Fruit fly (Drosophila melanogaster) S2 (cell line): Measurements from ENCODE around the gene CG13784.

Experiments used
- CG8478 ChIP-seq: fragments of >200 bp; optimal IDR thresholded peaks from 2 replicates; lab custom pipeline; 2018
- CTCF ChIP-seq, 2 experiments: fragments of >200 bp; optimal IDR thresholded peaks; 2 replicates each; lab custom pipeline; 2018

The CG13784 gene

DNA sequence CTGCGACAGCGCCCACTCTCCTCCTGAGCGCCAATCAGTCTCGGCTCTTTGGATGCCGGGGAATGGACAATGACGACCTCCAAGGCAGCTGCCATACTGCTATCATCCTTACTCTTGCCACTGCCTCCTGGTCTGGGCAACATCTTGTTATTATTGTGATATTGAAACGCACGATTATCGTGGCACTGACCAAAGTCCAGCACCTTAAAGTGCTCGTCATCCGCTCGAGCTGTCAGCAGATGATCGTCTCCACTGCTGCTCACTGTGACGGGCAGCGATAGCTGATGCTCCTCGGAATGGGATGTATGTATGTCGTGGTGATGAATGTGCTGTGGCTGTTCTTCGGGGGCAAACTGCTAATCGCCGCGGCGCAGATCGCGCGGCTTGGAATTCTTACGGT, 12.2 kb downstream of the CG13784 start:
- TF ChIP-seq CTCF (optimal IDR thresholded peaks at IDR 0.05; lab: Kevin White, UChicago): no peak
- no peak for TF ChIP-seq CG8478 (lab: Kevin White, UChicago)

DNA sequence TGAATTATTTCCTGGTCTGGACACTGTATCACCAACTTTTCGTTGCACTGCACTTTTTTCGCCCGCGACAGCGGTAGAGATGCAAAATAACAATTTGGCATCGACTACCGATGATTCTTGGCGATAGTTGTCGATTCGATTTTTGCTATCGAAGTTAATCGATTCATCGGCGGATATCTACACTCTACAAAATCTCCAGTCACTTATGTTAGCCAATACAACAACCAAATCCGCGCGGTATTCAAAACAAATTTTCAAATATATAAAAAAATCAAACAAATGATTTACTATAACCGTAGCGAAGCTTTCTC, 15.7 kb downstream of the CG13784 start, which contains the start of gene CG4502:
CG4502 (minus strand) TSS at position 93 of the 311 bp plus-strand sequence.
- TF ChIP-seq CTCF (optimal IDR thresholded peaks at IDR 0.05; lab: Kevin White, UChicago) (peak; percentile 11 to 47), CG8478 (lab: Kevin White, UChicago) (no peak)

DNA sequence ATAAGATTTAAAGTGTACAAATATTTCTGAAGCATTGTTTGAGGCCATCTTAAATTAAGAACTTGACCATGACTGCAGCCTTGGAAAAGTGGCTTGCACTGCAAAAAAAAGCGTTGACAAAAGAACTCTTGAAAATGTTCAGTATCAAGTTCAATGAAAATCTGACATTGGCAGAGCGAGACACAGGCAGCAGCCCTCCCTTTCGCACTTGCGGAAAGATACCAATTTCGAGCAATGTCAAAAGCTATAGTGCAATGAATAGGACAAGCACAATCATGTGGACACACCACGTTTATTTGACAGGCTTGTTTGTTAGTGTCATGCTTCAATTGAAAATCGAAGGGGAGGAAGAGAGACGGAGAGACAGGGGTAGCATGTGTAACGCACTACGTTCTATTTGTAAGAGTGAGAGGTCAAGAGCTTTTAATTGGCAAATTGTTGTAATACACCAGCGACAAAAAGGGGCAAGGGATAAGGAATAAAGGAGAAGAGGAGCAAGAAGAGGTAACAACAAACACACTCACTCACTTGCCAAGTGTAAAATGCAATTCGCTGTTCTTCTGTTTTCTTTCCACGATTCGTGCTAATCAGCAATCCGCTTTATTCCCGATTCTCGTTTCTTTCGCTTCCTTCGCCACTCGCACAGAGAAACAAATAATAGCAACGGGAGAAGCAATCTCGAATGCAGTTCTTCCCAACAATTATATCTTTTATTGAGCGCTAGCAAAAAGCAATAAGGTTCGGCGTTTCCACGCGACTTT, 16.2 kb downstream of the CG13784 start:
- TF ChIP-seq CTCF (optimal IDR thresholded peaks at IDR 0.05; lab: Kevin White, UChicago) (no peak), CG8478 (lab: Kevin White, UChicago) (no peak)

DNA sequence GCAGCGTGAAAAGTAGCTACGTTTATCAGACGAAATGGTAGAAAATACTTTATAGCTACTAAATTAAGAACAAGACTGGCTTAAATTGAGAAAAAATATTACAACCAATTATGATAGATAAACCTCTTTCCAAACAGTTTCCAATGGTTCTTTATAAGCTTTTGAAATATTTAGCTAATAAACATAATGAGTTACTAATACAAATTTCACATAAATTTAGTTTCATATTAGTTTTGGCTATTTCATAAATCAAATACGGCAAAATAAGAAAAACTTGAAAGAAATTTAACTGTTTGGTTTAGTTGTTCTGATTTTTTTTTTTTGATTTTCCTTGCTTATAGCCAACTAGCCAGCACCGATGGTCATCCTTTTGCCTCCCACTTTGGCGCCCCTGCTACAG, 19.7 kb downstream of the CG13784 start:
- TF ChIP-seq CG8478 (lab: Kevin White, UChicago): no peak
- TF ChIP-seq CTCF (optimal IDR thresholded peaks at IDR 0.05; lab: Kevin White, UChicago): no peak

DNA sequence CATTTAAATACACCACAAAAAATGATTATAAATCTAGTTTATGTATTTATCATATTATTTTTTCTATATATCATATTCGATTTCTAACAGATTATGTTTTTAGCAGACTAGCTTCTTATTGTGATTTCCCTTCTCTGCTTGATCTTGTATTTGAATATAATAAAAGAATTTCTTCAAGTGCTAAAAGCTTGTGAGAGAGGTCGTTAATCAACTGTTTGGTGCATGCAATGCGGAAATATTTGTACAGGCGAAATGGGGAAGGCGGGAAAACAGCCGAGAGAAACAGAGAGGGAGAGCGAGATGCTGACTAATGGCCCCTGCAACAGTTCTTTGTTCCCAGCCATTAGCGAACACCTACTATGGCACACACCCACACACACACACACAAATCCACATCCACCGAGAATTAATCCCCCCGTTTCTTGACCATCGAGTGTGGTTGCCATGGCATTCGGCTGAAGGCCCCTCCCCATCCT, 20.2 kb downstream of the CG13784 start:
- TF ChIP-seq CG8478 (lab: Kevin White, UChicago) (no peak), CTCF (optimal IDR thresholded peaks at IDR 0.05; lab: Kevin White, UChicago) (no peak)

DNA sequence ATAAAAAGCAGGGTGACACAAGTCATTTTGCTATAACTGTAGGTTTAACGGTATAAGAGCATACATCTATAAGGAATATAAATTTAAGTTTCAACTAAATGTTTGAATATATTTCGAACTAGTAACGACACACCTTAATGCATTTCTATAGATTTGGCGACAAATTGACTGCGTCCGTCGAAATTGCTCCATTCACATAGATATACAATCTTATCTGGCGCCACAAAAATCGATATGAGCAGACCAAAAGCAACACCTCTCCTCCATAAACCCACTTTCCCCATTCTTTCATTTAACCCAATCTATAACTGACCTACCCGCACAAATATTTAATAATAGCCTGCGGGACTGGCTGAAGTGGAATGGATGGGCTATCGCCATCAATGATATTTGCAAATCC, 21.2 kb downstream of the CG13784 start:
- TF ChIP-seq CTCF (optimal IDR thresholded peaks at IDR 0.05; lab: Kevin White, UChicago): no peak
- TF ChIP-seq CG8478 (lab: Kevin White, UChicago): no peak

DNA sequence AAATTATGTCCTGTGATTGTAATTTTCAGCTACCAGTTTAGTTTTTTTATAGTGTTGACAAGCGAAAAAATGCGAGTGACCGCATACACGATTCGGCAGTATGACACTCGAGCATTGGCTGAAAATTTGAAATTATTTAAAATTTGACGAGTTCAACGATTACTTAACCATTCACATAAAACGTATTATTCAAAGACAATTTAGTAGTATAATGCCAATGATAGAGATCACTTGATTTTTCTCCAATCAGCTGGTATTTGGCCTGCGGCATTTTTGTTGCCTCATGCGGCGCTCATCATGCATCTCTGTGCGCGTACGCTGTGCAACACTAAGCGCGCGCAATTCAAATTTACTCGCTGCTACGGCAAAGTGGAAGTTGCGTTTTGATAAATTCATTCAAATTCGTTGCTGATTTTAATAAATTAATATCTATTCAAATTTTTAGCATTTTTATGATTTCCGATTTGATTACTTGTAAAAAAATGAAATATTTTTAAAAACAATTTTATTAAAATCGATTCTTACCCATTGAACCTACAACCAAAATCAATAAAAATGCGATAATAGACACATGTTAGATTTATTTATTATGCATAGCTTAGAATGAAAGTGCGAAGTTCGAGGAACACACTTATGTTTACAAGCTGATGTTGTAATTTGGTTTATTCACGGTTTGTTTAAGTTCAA, 25.3 kb downstream of the CG13784 start, which contains the start of gene CG4497:
CG4497 (minus strand) TSS at position 238 of the 687 bp plus-strand sequence.
- TF ChIP-seq CTCF (optimal IDR thresholded peaks at IDR 0.05; lab: Kevin White, UChicago) (peak in 1 of 2 experiments; percentile 5), CG8478 (lab: Kevin White, UChicago) (no peak)

DNA sequence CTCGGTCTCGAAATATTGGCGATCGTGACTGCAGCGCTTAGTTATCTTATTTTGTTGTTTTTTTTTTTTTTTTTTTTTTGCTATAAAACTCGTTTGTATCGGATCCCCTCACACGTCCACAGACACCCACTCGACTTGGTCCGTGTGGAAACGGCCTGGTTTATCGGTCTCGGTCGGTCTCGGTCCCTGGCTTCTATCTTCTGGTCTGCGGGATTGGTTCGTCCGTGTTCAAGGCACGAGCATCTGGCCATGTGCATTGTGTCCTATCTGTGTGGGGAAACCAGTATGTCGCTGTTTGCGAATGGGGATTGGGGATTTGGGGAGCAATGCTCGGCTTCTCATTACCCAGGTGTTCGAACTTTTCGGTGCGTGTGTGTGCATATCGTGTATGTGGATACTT, 30.2 kb downstream of the CG13784 start, which contains the start of gene CG4496:
CG4496 (minus strand) TSS at position 337 of the 400 bp plus-strand sequence.
- no peak for TF ChIP-seq CTCF (optimal IDR thresholded peaks at IDR 0.05; lab: Kevin White, UChicago)
- no peak for TF ChIP-seq CG8478 (lab: Kevin White, UChicago)

DNA sequence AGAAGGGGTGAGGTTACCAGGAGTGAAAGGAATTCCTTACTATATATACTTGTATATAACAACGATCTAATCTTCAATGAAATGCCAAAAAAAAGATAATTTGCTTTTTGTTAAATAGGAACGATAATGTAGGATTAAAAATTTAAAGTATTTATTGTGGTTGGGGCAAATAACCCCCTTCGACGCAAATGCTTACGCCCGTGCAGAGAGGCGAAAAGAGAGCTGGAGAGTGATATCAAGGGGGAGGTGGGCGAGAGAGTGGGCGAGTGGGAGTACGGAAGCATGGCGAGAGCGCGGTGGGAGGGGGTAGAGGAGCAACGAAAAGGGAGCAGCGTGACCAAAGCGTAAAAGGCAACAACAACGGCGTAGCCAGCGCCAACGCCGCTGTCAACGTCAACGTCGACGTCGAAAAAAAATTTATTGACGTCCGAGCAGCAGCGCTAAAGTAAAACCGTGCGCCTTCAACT, 31.3 kb downstream of the CG13784 start:
- TF ChIP-seq CG8478 (lab: Kevin White, UChicago) (no peak), CTCF (optimal IDR thresholded peaks at IDR 0.05; lab: Kevin White, UChicago) (no peak)

DNA sequence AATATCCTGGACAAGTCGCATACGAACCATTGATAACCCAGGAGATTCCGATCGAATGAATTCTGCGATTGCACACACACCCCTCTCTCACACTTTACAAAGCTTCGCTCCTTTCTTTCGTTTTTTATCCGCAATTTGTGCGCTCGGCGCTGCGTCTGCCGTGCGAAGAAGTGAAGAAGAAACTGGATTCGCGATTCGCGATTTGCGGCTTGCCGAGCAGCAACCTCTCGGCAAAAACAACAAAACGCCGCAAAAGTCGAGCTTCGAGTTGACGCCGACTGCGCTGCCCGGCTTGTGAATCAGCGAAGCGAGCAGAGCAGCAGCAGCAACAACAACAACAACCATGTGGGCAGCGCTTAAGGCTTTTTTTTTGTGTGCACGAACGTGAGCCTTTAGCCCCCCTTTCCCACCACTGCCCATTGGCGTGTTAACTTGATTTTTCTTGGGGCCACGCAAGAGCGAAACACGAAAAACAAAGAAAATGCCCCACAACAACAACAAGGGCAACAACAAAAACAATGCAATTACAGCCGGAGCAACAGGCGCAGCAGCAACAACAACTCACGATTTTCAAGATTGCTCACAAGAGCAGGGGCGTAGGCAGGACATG, 31.8 kb downstream of the CG13784 start:
- TF ChIP-seq CG8478 (lab: Kevin White, UChicago) (no peak), CTCF (optimal IDR thresholded peaks at IDR 0.05; lab: Kevin White, UChicago) (no peak)

DNA sequence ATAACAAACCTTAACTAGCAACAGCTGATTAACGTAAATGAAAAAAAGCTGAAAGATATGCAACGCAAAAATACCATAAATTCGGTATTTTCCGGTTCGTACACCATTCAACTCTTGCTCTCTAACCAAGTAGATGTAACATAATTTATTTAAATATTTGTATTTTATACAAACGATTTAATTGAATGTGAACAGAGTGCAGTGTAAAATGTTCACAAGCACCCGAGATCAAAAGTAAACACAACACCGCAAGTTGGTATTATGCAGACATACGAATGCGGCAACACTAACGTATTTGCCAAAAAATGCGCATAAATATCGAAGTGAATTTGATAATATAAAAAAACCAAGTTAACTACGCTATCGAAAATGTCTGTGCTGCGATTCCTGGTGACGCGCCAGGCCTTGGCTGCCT, 37.8 kb downstream of the CG13784 start, which contains the start of gene MICU1:
MICU1 (plus strand) TSS at position 257 of the 415 bp plus-strand sequence.
- TF ChIP-seq CG8478 (lab: Kevin White, UChicago) (no peak), CTCF (optimal IDR thresholded peaks at IDR 0.05; lab: Kevin White, UChicago) (no peak)

DNA sequence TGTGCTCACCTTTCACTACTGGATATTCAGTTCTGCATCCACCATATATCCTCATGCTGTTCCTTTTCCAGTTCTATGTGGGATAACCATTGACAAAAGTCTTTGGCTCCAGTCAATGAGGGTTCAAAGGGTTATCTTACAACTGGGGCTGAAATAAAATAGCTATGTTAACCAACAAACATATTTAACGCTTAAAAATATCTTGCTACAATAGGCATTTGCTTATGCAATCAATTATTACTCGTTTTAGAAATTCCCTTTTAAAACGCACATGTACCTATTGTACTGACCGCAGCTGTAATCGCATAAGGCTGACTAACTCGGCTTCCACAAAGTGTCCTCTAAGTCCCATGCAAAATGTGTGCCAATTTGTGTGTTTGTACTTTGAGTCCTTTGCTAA, 40.6 kb downstream of the CG13784 start:
- no peak for TF ChIP-seq CG8478 (lab: Kevin White, UChicago)
- TF ChIP-seq CTCF (optimal IDR thresholded peaks at IDR 0.05; lab: Kevin White, UChicago): no peak

DNA sequence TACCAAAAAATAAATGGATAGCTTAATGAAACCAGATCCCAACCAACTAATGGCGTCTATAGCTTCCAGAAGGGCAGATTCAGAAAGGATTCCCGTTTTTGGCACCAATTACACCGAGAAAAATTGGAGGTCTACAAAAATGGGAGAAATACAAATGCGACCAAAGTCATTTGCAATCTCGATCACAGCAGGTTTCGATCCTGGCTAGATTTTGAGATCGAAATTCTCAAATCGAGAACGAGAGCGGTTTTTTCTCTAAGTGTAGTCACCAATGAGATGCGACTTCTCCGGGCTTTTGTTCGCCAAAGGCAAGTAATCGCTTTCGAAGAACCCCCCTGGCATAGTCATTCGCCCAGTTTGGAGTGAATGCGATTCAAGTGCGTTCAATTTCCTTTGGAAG, 44.0 kb downstream of the CG13784 start:
- no peak for TF ChIP-seq CG8478 (lab: Kevin White, UChicago)
- TF ChIP-seq CTCF (optimal IDR thresholded peaks at IDR 0.05; lab: Kevin White, UChicago): no peak

DNA sequence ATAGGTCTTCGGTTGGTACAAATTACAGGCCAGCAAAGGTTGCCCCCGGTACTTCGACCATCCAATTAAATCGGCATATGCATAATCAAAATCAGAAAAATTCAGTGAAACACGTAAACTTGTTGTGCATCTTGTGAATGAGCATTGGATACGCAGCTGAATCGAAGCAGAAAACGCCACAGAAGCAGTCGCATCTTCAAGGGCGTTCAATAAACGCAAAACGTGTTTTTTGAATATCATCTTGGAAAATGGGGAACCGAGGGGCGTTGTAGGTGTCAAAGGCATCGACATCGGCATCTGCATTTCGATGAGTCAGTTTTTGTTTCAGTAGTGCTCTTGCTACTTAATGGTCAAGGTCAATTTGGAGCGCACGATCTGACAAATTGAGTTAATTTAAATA, 45.5 kb downstream of the CG13784 start:
- TF ChIP-seq CTCF (optimal IDR thresholded peaks at IDR 0.05; lab: Kevin White, UChicago): no peak
- no peak for TF ChIP-seq CG8478 (lab: Kevin White, UChicago)

DNA sequence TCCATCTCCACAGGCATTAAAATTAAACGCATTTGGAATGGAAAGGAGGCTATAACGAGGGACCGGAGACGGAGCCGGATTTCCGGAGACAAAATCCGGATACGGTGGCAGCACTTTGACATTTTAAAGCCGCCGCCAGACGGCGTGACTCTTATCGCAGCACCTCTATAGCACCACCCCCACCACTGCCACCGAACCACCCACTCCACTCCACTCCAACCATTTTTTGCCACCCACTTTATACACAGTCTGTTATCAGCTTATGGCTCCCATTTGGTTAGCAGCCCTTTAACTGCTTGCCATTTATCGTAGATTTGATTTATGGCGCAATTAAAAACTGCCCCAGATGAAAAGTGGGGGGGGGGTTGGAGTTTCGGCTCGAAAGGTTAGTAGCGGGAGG, 50.8 kb downstream of the CG13784 start:
- TF ChIP-seq CG8478 (lab: Kevin White, UChicago) (no peak), CTCF (optimal IDR thresholded peaks at IDR 0.05; lab: Kevin White, UChicago) (no peak)
